Worm (Caenorhabditis elegans) whole organism, early embryonic: ENCODE measurements around the gene mnm-2.
A peak's percentile ranks its signal among the peaks of the same experiment; 100 is the strongest.

ENCODE experiments used
- B0310.2 ChIP-seq: sonication (generic microtip); optimal IDR thresholded peaks from 2 replicates; lab custom pipeline; 2016; ENCODE audit warnings: mild to moderate bottlenecking, missing genetic modification characterization, missing compliant biosample characterization
- F13C5.2 ChIP-seq: sonication (generic microtip); optimal IDR thresholded peaks from 2 replicates; lab custom pipeline; 2017; ENCODE audit warnings: mild to moderate bottlenecking, missing genetic modification characterization, inconsistent platforms, missing compliant biosample characterization
- aly-1 ChIP-seq: sonication (generic microtip); optimal IDR thresholded peaks from 2 replicates; lab custom pipeline; 2016; ENCODE audit warnings: missing genetic modification characterization, missing compliant biosample characterization
- ama-1 ChIP-seq: fragments of 150-350 bp; optimal IDR thresholded peaks from 2 replicates; lab custom pipeline; 2014
- ceh-13 ChIP-seq: fragments of 200-800 bp; sonication (Bioruptor generic); optimal IDR thresholded peaks from 2 replicates; lab custom pipeline; 2018; ENCODE audit warnings: mild to moderate bottlenecking, missing genetic modification characterization, missing compliant biosample characterization
- ceh-36 ChIP-seq: sonication (generic microtip); optimal IDR thresholded peaks from 2 replicates; lab custom pipeline; 2016; ENCODE audit warnings: missing genetic modification characterization, inconsistent platforms, missing compliant biosample characterization
- ets-7 ChIP-seq: sonication (generic microtip); optimal IDR thresholded peaks from 2 replicates; lab custom pipeline; 2016; ENCODE audit warnings: missing genotype, missing genetic modification characterization, missing compliant biosample characterization
- flt-1 ChIP-seq: fragments of 200-800 bp; sonication (Bioruptor generic); IDR thresholded peaks from 2 replicates; pipeline ENCODE4 v1.3.6; 2022; ENCODE audit warnings: missing genetic modification characterization, missing compliant biosample characterization
- hmbx-1 ChIP-seq: sonication (generic microtip); optimal IDR thresholded peaks from 2 replicates; lab custom pipeline; 2016; ENCODE audit warnings: mild to moderate bottlenecking, missing genetic modification characterization, missing compliant biosample characterization
- hmg-4 ChIP-seq: fragments of 200-800 bp; sonication (Bioruptor generic); optimal IDR thresholded peaks from 2 replicates; lab custom pipeline; 2018; ENCODE audit warnings: mild to moderate bottlenecking, missing genetic modification characterization, missing compliant biosample characterization
- hnd-1 ChIP-seq: sonication (generic microtip); optimal IDR thresholded peaks from 2 replicates; lab custom pipeline; 2016; ENCODE audit warnings: missing genetic modification characterization, missing compliant biosample characterization
- pes-1 ChIP-seq: fragments of 200-800 bp; sonication (Bioruptor generic); IDR thresholded peaks from 2 replicates; pipeline ENCODE4 v1.3.6; 2022; ENCODE audit warnings: missing genetic modification reagents, missing genetic modification characterization, missing compliant biosample characterization
- scrt-1 ChIP-seq: fragments of 200-800 bp; sonication (Bioruptor generic); IDR thresholded peaks from 2 replicates; pipeline ENCODE4 v1.3.6; 2022; ENCODE audit warnings: missing genetic modification characterization, missing compliant biosample characterization
- sea-1 ChIP-seq: fragments of 200-800 bp; sonication (Bioruptor generic); conservative IDR thresholded peaks from 2 replicates; pipeline ENCODE4 v1.3.6; 2022; ENCODE audit warnings: missing genetic modification characterization, missing compliant biosample characterization
- tbx-11 ChIP-seq: fragments of 200-800 bp; sonication (Bioruptor generic); IDR thresholded peaks from 2 replicates; pipeline ENCODE4 v1.3.6; 2022; ENCODE audit warnings: missing genetic modification characterization, missing compliant biosample characterization
- tbx-37 ChIP-seq: fragments of 200-800 bp; sonication (Bioruptor generic); conservative IDR thresholded peaks from 2 replicates; pipeline ENCODE4 v1.3.6; 2022; ENCODE audit warnings: missing genetic modification reagents, missing genetic modification characterization, missing compliant biosample characterization
- tra-4 ChIP-seq: sonication (generic microtip); optimal IDR thresholded peaks from 2 replicates; lab custom pipeline; 2017; ENCODE audit warnings: missing genetic modification characterization, missing compliant biosample characterization

The mnm-2 gene

ce11 chrX:7424813-7425212 is at the start of gene mnm-2:
Gene mnm-2 (minus strand): TSS chrX:7424913.
- TF ChIP-seq ets-7 (tag; lab: Kevin White, UChicago) (no peak), hmbx-1 (no peak), tra-4 (tag; lab: Kevin White, UChicago) (no peak), tbx-37 (GFP tag; lab: Robert Waterston, UW) (no peak), hnd-1 (tag; lab: Kevin White, UChicago) (no peak), scrt-1 (no peak), B0310.2 (tag; lab: Kevin White, UChicago) (no peak)

DNA sequence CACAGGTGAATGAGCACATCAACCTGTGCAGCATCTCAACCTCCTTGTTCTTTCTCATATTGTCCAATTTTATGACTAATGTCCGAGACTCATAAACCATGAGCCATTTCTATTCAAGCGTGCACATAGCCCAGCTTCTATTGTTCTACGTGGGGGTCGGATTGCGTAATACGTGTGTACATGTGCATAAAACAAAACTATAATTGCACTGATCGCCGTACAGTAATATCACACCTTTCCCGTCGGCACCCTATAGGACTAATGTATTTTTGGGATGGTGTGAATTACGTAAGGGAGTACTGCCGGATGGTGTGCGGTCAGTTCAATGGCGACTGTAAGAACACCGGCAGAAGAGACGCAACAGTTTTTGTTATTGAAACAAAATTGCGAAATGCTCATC is 45.2 kb upstream of the mnm-2 start:
- TF ChIP-seq ama-1 (lab: Kevin White, UChicago), result no peak
- no peak for TF ChIP-seq hnd-1 (tag; lab: Kevin White, UChicago)
- TF ChIP-seq hmbx-1, result no peak
- no peak for TF ChIP-seq tbx-37 (GFP tag; lab: Robert Waterston, UW)
- peak; percentile 16; the same call in 1 of the 2 replicates for TF ChIP-seq pes-1
- no peak for TF ChIP-seq aly-1 (tag; lab: Kevin White, UChicago)

ce11 chrX:7466682-7467081 is 42.0 kb upstream of the mnm-2 start:
- TF ChIP-seq F13C5.2 (tag; lab: Kevin White, UChicago) (no peak), hmg-4 (GFP tag; lab: Kevin White, UChicago) (no peak), sea-1 (GFP tag; lab: Robert Waterston, UW) (no peak), ets-7 (tag; lab: Kevin White, UChicago) (no peak), tbx-11 (GFP tag; lab: Robert Waterston, UW) (no peak), tra-4 (tag; lab: Kevin White, UChicago) (no peak), ceh-36 (tag; lab: Kevin White, UChicago) (no peak), hnd-1 (tag; lab: Kevin White, UChicago) (no peak), ceh-13 (GFP tag; lab: Kevin White, UChicago) (no peak), flt-1 (no peak), B0310.2 (tag; lab: Kevin White, UChicago) (no peak), scrt-1 (no peak), ama-1 (lab: Kevin White, UChicago) (no peak)

- TF ChIP-seq flt-1, result no peak
- TF ChIP-seq hmg-4 (GFP tag; lab: Kevin White, UChicago), result peak; percentile 58
Observed at ce11 chrX:7464389-7464788, 39.7 kb upstream of the mnm-2 start.

ce11 chrX:7463637-7464036 is 38.9 kb upstream of the mnm-2 start, which contains the start of gene sox-2:
Gene sox-2 (minus strand): TSS chrX:7463736.
- TF ChIP-seq hnd-1 (tag; lab: Kevin White, UChicago) (no peak), tbx-11 (GFP tag; lab: Robert Waterston, UW) (no peak), ceh-36 (tag; lab: Kevin White, UChicago) (no peak), tra-4 (tag; lab: Kevin White, UChicago) (no peak), ama-1 (lab: Kevin White, UChicago) (no peak), sea-1 (GFP tag; lab: Robert Waterston, UW) (no peak), F13C5.2 (tag; lab: Kevin White, UChicago) (no peak), hmg-4 (GFP tag; lab: Kevin White, UChicago) (no peak), aly-1 (tag; lab: Kevin White, UChicago) (no peak), scrt-1 (no peak), flt-1 (no peak)

DNA sequence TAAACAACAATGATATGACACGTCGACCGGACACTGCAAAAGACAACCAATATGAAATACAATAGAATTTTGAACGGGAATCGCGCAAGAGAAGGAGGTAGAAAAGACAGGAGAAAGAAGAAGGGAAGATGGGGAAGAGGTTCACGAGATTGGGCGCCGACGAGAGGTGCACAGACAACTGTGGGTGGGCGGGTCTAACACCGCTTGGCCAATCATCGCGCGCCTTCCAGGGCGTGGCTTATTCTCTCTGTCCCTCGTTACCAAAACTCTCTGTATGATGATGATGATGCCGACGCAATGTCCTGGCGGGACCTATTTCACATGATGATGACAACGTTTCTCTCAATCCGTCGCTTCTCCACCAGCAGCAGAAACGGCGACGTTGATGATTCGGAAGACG is 35.8 kb upstream of the mnm-2 start:
- TF ChIP-seq ets-7 (tag; lab: Kevin White, UChicago), result no peak
- TF ChIP-seq ceh-13 (GFP tag; lab: Kevin White, UChicago), result no peak
- TF ChIP-seq flt-1, result no peak
- TF ChIP-seq tbx-11 (GFP tag; lab: Robert Waterston, UW), result no peak
- TF ChIP-seq tbx-37 (GFP tag; lab: Robert Waterston, UW), result no peak
- TF ChIP-seq scrt-1, result 0 out of 2 replicates have a peak, but pooled peaks have one; percentile 33
- no peak for TF ChIP-seq B0310.2 (tag; lab: Kevin White, UChicago)
- no peak for TF ChIP-seq pes-1
- TF ChIP-seq ama-1 (lab: Kevin White, UChicago), result no peak
- TF ChIP-seq aly-1 (tag; lab: Kevin White, UChicago), result no peak
- no peak for TF ChIP-seq ceh-36 (tag; lab: Kevin White, UChicago)
- TF ChIP-seq hmg-4 (GFP tag; lab: Kevin White, UChicago), result peak; percentile 13

- TF ChIP-seq tbx-11 (GFP tag; lab: Robert Waterston, UW), result no peak
- TF ChIP-seq pes-1, result no peak
- TF ChIP-seq B0310.2 (tag; lab: Kevin White, UChicago), result no peak
- no peak for TF ChIP-seq hmg-4 (GFP tag; lab: Kevin White, UChicago)
- TF ChIP-seq ama-1 (lab: Kevin White, UChicago), result peak; percentile 10
Observed at ce11 chrX:7457154-7457674, 32.5 kb upstream of the mnm-2 start.

DNA sequence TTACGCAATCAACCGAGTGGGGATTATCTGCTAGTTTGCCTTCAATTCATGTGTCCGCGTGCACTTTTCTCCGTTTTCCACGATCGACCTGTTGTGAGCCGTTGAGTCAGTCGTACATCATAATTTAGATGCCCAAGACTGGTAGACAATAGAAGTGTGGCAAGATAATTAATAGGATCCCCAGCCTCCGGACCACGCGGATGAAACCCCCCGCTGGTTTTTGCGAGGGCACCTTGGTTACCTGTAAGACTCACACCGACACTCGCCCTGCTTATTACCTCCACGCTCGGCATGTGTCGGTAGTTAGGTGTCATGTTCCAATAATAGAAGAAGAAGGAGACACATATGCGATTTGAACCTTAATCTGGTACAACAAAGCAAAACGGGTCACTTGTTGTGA is 31.2 kb upstream of the mnm-2 start:
- TF ChIP-seq hmg-4 (GFP tag; lab: Kevin White, UChicago) (peak; percentile 16), flt-1 (no peak), ceh-36 (tag; lab: Kevin White, UChicago) (no peak)

- TF ChIP-seq tbx-11 (GFP tag; lab: Robert Waterston, UW) (no peak), hmg-4 (GFP tag; lab: Kevin White, UChicago) (no peak), tra-4 (tag; lab: Kevin White, UChicago) (no peak), hnd-1 (tag; lab: Kevin White, UChicago) (no peak), F13C5.2 (tag; lab: Kevin White, UChicago) (no peak), ets-7 (tag; lab: Kevin White, UChicago) (no peak), ceh-36 (tag; lab: Kevin White, UChicago) (no peak), sea-1 (GFP tag; lab: Robert Waterston, UW) (no peak), tbx-37 (GFP tag; lab: Robert Waterston, UW) (no peak), pes-1 (no peak), hmbx-1 (no peak), ama-1 (lab: Kevin White, UChicago) (no peak), flt-1 (no peak), aly-1 (tag; lab: Kevin White, UChicago) (no peak), ceh-13 (GFP tag; lab: Kevin White, UChicago) (no peak), scrt-1 (no peak), B0310.2 (tag; lab: Kevin White, UChicago) (no peak)
Observed at ce11 chrX:7452606-7453005, 27.9 kb upstream of the mnm-2 start.
